Fruit fly (Drosophila melanogaster) whole organism, embryonic: ENCODE data around the gene Pgant2.
A peak's percentile ranks its signal among the peaks of the same experiment; 100 is the strongest.

ENCODE experiments used
- Abd-B ChIP-seq: fragments of 200-800 bp; sonication (Bioruptor generic); optimal IDR thresholded peaks from 2 replicates; lab custom pipeline; 2018; ENCODE audit warnings: missing biosample characterization, mild to moderate bottlenecking, missing genetic modification characterization, moderate library complexity
- B-H1 ChIP-seq: fragments of 200-800 bp; sonication (Bioruptor generic); IDR thresholded peaks from 3 replicates; pipeline ENCODE4 v1.3.6; 2022; ENCODE audit warnings: missing biosample characterization, missing genetic modification characterization
- CG10543 ChIP-seq: fragments of 200-800 bp; sonication (Bioruptor generic); optimal IDR thresholded peaks from 3 replicates; lab custom pipeline; 2017; ENCODE audit warnings: missing biosample characterization, mild to moderate bottlenecking, missing genetic modification characterization, moderate library complexity
- CG13424 ChIP-seq: fragments of 200-800 bp; sonication (Bioruptor generic); optimal IDR thresholded peaks from 2 replicates; lab custom pipeline; 2019; ENCODE audit warnings: missing biosample characterization, mild to moderate bottlenecking, missing genetic modification characterization, moderate library complexity
- CG14050 ChIP-seq: fragments of 200-800 bp; sonication (Bioruptor generic); IDR thresholded peaks from 3 replicates; pipeline ENCODE4 v1.3.6; 2022; ENCODE audit warnings: missing biosample characterization, missing genetic modification characterization
- CG1529 ChIP-seq: fragments of 200-800 bp; sonication (Bioruptor generic); optimal IDR thresholded peaks from 3 replicates; lab custom pipeline; 2018; ENCODE audit warnings: missing biosample characterization, missing genetic modification characterization
- CG1602 ChIP-seq: fragments of 200-800 bp; sonication (Bioruptor generic); optimal IDR thresholded peaks from 3 replicates; lab custom pipeline; 2016; ENCODE audit warnings: missing biosample characterization, missing genetic modification characterization
- CG17186 ChIP-seq: fragments of 200-800 bp; sonication (Bioruptor generic); optimal IDR thresholded peaks from 3 replicates; lab custom pipeline; 2017; ENCODE audit warnings: missing biosample characterization, missing genetic modification reagents, missing genetic modification characterization
- CG17359 ChIP-seq: fragments of 200-800 bp; sonication (Bioruptor generic); optimal IDR thresholded peaks from 3 replicates; lab custom pipeline; 2018; ENCODE audit warnings: missing biosample characterization, mild to moderate bottlenecking, missing genetic modification characterization, moderate library complexity
- CG17612 ChIP-seq: fragments of 200-800 bp; sonication (Bioruptor generic); IDR thresholded peaks from 2 replicates; pipeline ENCODE4 v1.3.6; 2022; ENCODE audit warnings: missing biosample characterization, missing genetic modification characterization
- CG17829 ChIP-seq: fragments of 200-800 bp; optimal IDR thresholded peaks from 2 replicates; lab custom pipeline; 2019; ENCODE audit warnings: missing biosample characterization, mild to moderate bottlenecking, missing genetic modification characterization, moderate library complexity
- CG31224 ChIP-seq: fragments of 200-800 bp; sonication (Bioruptor generic); IDR thresholded peaks from 2 replicates; pipeline ENCODE4 v1.3.6; 2022; ENCODE audit warnings: missing biosample characterization, missing genetic modification characterization
- CG31441 ChIP-seq: fragments of 200-800 bp; sonication (Bioruptor generic); IDR thresholded peaks from 2 replicates; pipeline ENCODE4 v1.3.6; 2022; ENCODE audit warnings: missing biosample characterization, missing genetic modification characterization
- CG3407 ChIP-seq: fragments of 200-800 bp; sonication (Bioruptor generic); optimal IDR thresholded peaks from 2 replicates; lab custom pipeline; 2018; ENCODE audit warnings: missing biosample characterization, mild to moderate bottlenecking, missing genetic modification characterization
- CG34422 ChIP-seq: fragments of 200-800 bp; sonication (Bioruptor generic); IDR thresholded peaks from 3 replicates; pipeline ENCODE4 v1.3.6; 2022; ENCODE audit warnings: missing biosample characterization, missing genetic modification characterization
- CG3995 ChIP-seq: fragments of 200-800 bp; sonication (Bioruptor generic); optimal IDR thresholded peaks from 3 replicates; lab custom pipeline; 2016; ENCODE audit warnings: missing biosample characterization, missing genetic modification characterization
- CG5953 ChIP-seq: fragments of 200-800 bp; sonication (Bioruptor generic); IDR thresholded peaks from 2 replicates; pipeline ENCODE4 v1.3.6; 2022; ENCODE audit warnings: missing biosample characterization, missing genetic modification characterization
- CG6175 ChIP-seq: fragments of 200-800 bp; sonication (Bioruptor generic); IDR thresholded peaks from 3 replicates; pipeline ENCODE4 v1.3.6; 2022; ENCODE audit warnings: missing biosample characterization, missing genetic modification characterization
- CG6254 ChIP-seq: fragments of 200-800 bp; sonication (Bioruptor generic); optimal IDR thresholded peaks from 3 replicates; lab custom pipeline; 2017; ENCODE audit warnings: mild to moderate bottlenecking, missing biosample characterization, missing genetic modification reagents, missing genetic modification characterization
- CG7271 ChIP-seq: fragments of 200-800 bp; sonication (Bioruptor generic); optimal IDR thresholded peaks from 2 replicates; lab custom pipeline; 2018; ENCODE audit warnings: missing biosample characterization, mild to moderate bottlenecking, missing genetic modification characterization, moderate library complexity
- CG8281 ChIP-seq: fragments of 200-800 bp; sonication (Bioruptor generic); optimal IDR thresholded peaks from 2 replicates; lab custom pipeline; 2018; ENCODE audit warnings: missing biosample characterization, mild to moderate bottlenecking, missing genetic modification characterization, moderate library complexity
- CG9609 ChIP-seq: fragments of 200-800 bp; sonication (Bioruptor generic); optimal IDR thresholded peaks from 3 replicates; lab custom pipeline; 2016; ENCODE audit warnings: missing biosample characterization, missing genetic modification characterization
- Doc2 ChIP-seq: fragments of 200-800 bp; sonication (Bioruptor generic); IDR thresholded peaks from 2 replicates; pipeline ENCODE4 v1.3.6; 2022; ENCODE audit warnings: missing biosample characterization, missing genetic modification characterization
- E2f1 ChIP-seq: fragments of 200-800 bp; sonication (Bioruptor generic); IDR thresholded peaks from 2 replicates; pipeline ENCODE4 v1.3.6; 2022; ENCODE audit warnings: missing biosample characterization, missing genetic modification characterization
- Fer2 ChIP-seq: fragments of 200-800 bp; sonication (Bioruptor generic); optimal IDR thresholded peaks from 2 replicates; lab custom pipeline; 2018; ENCODE audit warnings: missing biosample characterization, mild to moderate bottlenecking, missing genetic modification characterization, moderate library complexity
- Gug ChIP-seq: fragments of 200-800 bp; sonication (Bioruptor generic); IDR thresholded peaks from 4 replicates; pipeline ENCODE4 v1.3.6; 2022; ENCODE audit warnings: missing biosample characterization, missing genetic modification characterization
- HHEX ChIP-seq: fragments of 200-800 bp; sonication (Bioruptor generic); optimal IDR thresholded peaks from 3 replicates; lab custom pipeline; 2017; ENCODE audit warnings: missing biosample characterization, mild to moderate bottlenecking, missing genetic modification characterization, missing genetic modification reagents
- HLHmδ ChIP-seq: fragments of 200-800 bp; sonication (Bioruptor generic); optimal IDR thresholded peaks from 2 replicates; lab custom pipeline; 2018; ENCODE audit warnings: missing biosample characterization, mild to moderate bottlenecking, missing genetic modification characterization, moderate library complexity
- Med ChIP-seq: fragments of 200-800 bp; sonication (Bioruptor generic); peaks from one replicate; lab custom pipeline; 2016; ENCODE audit warnings: missing biosample characterization, missing genetic modification characterization, mild to moderate bottlenecking, inconsistent platforms, moderate library complexity
- Mrtf ChIP-seq: fragments of 200-800 bp; sonication (Bioruptor generic); IDR thresholded peaks from 3 replicates; pipeline ENCODE4 v1.3.6; 2022; ENCODE audit warnings: missing biosample characterization, missing genetic modification characterization
- Myb ChIP-seq: fragments of 200-800 bp; sonication (Bioruptor generic); optimal IDR thresholded peaks from 2 replicates; lab custom pipeline; 2016; ENCODE audit warnings: missing biosample characterization, missing genetic modification characterization
- Neu2 ChIP-seq: fragments of 200-800 bp; sonication (Bioruptor generic); optimal IDR thresholded peaks from 3 replicates; lab custom pipeline; 2016; ENCODE audit warnings: missing biosample characterization, missing genetic modification characterization, borderline replicate concordance
- PHDP ChIP-seq: fragments of 200-800 bp; sonication (Bioruptor generic); optimal IDR thresholded peaks from 3 replicates; lab custom pipeline; 2018; ENCODE audit warnings: missing biosample characterization, mild to moderate bottlenecking, missing genetic modification characterization, moderate library complexity
- Side ChIP-seq: fragments of 200-800 bp; sonication (Bioruptor generic); optimal IDR thresholded peaks from 2 replicates; lab custom pipeline; 2016; ENCODE audit warnings: missing biosample characterization, missing genetic modification characterization
- ap ChIP-seq: fragments of 200-800 bp; sonication (Bioruptor generic); IDR thresholded peaks from 2 replicates; pipeline ENCODE4 v1.3.6; 2022; ENCODE audit warnings: missing biosample characterization, missing genetic modification characterization
- bcd ChIP-seq: fragments of 200-800 bp; sonication (Bioruptor generic); optimal IDR thresholded peaks from 2 replicates; lab custom pipeline; 2017; ENCODE audit warnings: missing biosample characterization, mild to moderate bottlenecking, missing genetic modification characterization
- chm ChIP-seq: fragments of 200-800 bp; sonication (Bioruptor generic); IDR thresholded peaks from 2 replicates; pipeline ENCODE4 v1.3.6; 2022; ENCODE audit warnings: missing biosample characterization, missing genetic modification characterization
- crp ChIP-seq, 2 experiments: fragments of 200-800 bp; sonication (Bioruptor generic); optimal IDR thresholded peaks; 2 replicates in 1 of 2; 3 replicates in 1 of 2; lab custom pipeline; 2017; ENCODE audit warnings: missing biosample characterization in 2 of 2, missing genetic modification characterization in 2 of 2, mild to moderate bottlenecking in 1 of 2, moderate library complexity in 1 of 2
- danr ChIP-seq: fragments of 200-800 bp; sonication (Bioruptor generic); IDR thresholded peaks from 2 replicates; pipeline ENCODE4 v1.3.6; 2022; ENCODE audit warnings: missing biosample characterization, missing genetic modification characterization
- gsb ChIP-seq: fragments of 200-800 bp; sonication (Bioruptor generic); IDR thresholded peaks from 2 replicates; pipeline ENCODE4 v1.3.6; 2022; ENCODE audit warnings: missing biosample characterization, missing genetic modification characterization
- hb ChIP-seq: fragments of 200-800 bp; sonication (Bioruptor generic); IDR thresholded peaks from 3 replicates; pipeline ENCODE4 v1.3.6; 2022; ENCODE audit warnings: missing biosample characterization, missing genetic modification characterization; ENCODE audit not compliant: partially characterized antibody
- ken ChIP-seq: fragments of 200-800 bp; sonication (Bioruptor generic); IDR thresholded peaks from 3 replicates; pipeline ENCODE4 v1.3.6; 2022; ENCODE audit warnings: missing biosample characterization, missing genetic modification characterization
- lmd ChIP-seq: fragments of 200-800 bp; sonication (Bioruptor generic); IDR thresholded peaks from 2 replicates; pipeline ENCODE4 v1.3.6; 2022; ENCODE audit warnings: missing biosample characterization, missing genetic modification characterization
- phol ChIP-seq: fragments of 200-800 bp; sonication (Bioruptor generic); optimal IDR thresholded peaks from 3 replicates; lab custom pipeline; 2018; ENCODE audit warnings: missing biosample characterization, mild to moderate bottlenecking, missing genetic modification characterization, moderate library complexity
- pnt ChIP-seq: fragments of 200-800 bp; sonication (Bioruptor generic); optimal IDR thresholded peaks from 3 replicates; lab custom pipeline; 2016; ENCODE audit warnings: missing biosample characterization, missing genetic modification characterization
- prd ChIP-seq, 3 experiments: fragments of >200 bp in 2 of 3; fragments of 200-800 bp in 1 of 3; sonication (Bioruptor generic) in 1 of 3; optimal IDR thresholded peaks in 2 of 3; IDR thresholded peaks in 1 of 3; 2 replicates in 2 of 3; 3 replicates in 1 of 3; pipeline versions ENCODE4 v1.3.6 to Lab custom; 2017 to 2022; ENCODE audit warnings: missing biosample characterization in 1 of 3, missing genetic modification characterization in 1 of 3
- schlank ChIP-seq: fragments of 200-800 bp; sonication (Bioruptor generic); optimal IDR thresholded peaks from 2 replicates; lab custom pipeline; 2018; ENCODE audit warnings: missing biosample characterization, mild to moderate bottlenecking, missing genetic modification characterization
- unpg ChIP-seq: fragments of 200-800 bp; sonication (Bioruptor generic); optimal IDR thresholded peaks from 3 replicates; lab custom pipeline; 2018; ENCODE audit warnings: missing biosample characterization, mild to moderate bottlenecking, missing genetic modification characterization, moderate library complexity
- yki ChIP-seq: fragments of >200 bp; optimal IDR thresholded peaks from 3 replicates; lab custom pipeline; 2018
- zen ChIP-seq: fragments of 200-800 bp; sonication (Bioruptor generic); optimal IDR thresholded peaks from 3 replicates; lab custom pipeline; 2018; ENCODE audit warnings: missing biosample characterization, mild to moderate bottlenecking, missing genetic modification characterization, moderate library complexity

The Pgant2 gene

DNA sequence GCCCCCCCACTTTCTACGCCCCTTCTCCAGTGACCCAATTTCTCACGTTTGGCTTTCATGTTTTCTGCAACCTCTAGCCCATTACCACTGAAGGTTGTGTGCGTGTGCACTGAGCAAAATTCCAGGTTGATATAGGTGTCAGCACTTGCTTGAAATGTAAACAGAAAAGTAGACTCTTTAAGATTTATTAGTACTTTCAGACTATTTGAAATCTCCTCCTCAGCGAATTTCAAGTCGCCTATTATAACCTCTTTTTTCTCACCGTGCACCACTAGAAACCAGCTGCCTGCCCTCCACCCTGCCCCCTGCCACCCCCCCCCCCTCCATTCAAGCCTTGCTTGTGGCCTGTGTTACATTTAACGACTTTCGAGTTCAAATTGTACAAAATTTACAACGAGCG is 8.6 kb upstream of the Pgant2 start (continued):
- no peak for TF ChIP-seq prd (optimal IDR thresholded peaks at IDR 0.05; lab: Kevin White, UChicago)
- peak; percentile 76 for TF ChIP-seq prd (GFP tag; IDR thresholded peaks at IDR 0.05; lab: Robert Waterston, UW)
- peak; percentile 12 for TF ChIP-seq PHDP (tag; lab: Kevin White, UChicago)
- no peak for TF ChIP-seq CG8281 (tag; lab: Kevin White, UChicago)
- TF ChIP-seq danr (GFP tag; lab: Robert Waterston, UW) = 0 out of 2 replicates have a peak, but pooled peaks have one; percentile 24
- peak; percentile 38 for TF ChIP-seq CG17829
- no peak for TF ChIP-seq CG6175 (GFP tag; lab: Robert Waterston, UW)
- no peak for TF ChIP-seq CG10543 (GFP tag; lab: Kevin White, UChicago)
- peak; percentile 59 for TF ChIP-seq CG17359 (tag; lab: Kevin White, UChicago)
- peak; percentile 6 for TF ChIP-seq Side (GFP tag; lab: Kevin White, UChicago)
- TF ChIP-seq Mrtf (GFP tag; lab: Robert Waterston, UW) = peak; percentile 42; the same call in 1 of the 3 replicates
- TF ChIP-seq phol = peak; percentile 63
- TF ChIP-seq CG1529 (GFP tag; lab: Kevin White, UChicago) = no peak
- TF ChIP-seq chm (GFP tag; lab: Robert Waterston, UW) = peak; percentile 58; the same call in 1 of the 2 replicates
- no peak for TF ChIP-seq Fer2
- TF ChIP-seq CG31441 (GFP tag; lab: Robert Waterston, UW) = peak; percentile 56
- TF ChIP-seq CG9609 = peak; percentile 2
- TF ChIP-seq CG17612 (GFP tag; lab: Robert Waterston, UW) = no peak
- TF ChIP-seq hb (GFP tag; lab: Robert Waterston, UW) = no peak
- TF ChIP-seq zen (tag; lab: Kevin White, UChicago) = no peak
- TF ChIP-seq CG13424 = peak; percentile 39
- no peak for TF ChIP-seq crp (GFP tag; optimal IDR thresholded peaks at IDR 0.05; lab: Kevin White, UChicago)
- TF ChIP-seq yki (lab: Kevin White, UChicago) = no peak
- TF ChIP-seq CG14050 (GFP tag; lab: Robert Waterston, UW) = 0 out of 3 replicates have a peak, but pooled peaks have one; percentile 23
- TF ChIP-seq CG6254 (GFP tag; lab: Kevin White, UChicago) = peak; percentile 39
- no peak for TF ChIP-seq Myb
- TF ChIP-seq CG7271 = no peak
- no peak for TF ChIP-seq Neu2
- TF ChIP-seq CG31224 (GFP tag; lab: Robert Waterston, UW) = 0 out of 2 replicates have a peak, but pooled peaks have one; percentile 24
- TF ChIP-seq CG1602 (GFP tag; lab: Kevin White, UChicago) = peak; percentile 2
- peak; percentile 82 for TF ChIP-seq Med (GFP tag; lab: Kevin White, UChicago)
- TF ChIP-seq schlank (tag; lab: Kevin White, UChicago) = no peak
- TF ChIP-seq bcd (GFP tag; lab: Kevin White, UChicago) = peak; percentile 25
- TF ChIP-seq CG17186 (GFP tag; lab: Kevin White, UChicago) = no peak
- TF ChIP-seq lmd (GFP tag; lab: Robert Waterston, UW) = peak; percentile 66
- peak; percentile 33; the same call in 1 of the 2 replicates for TF ChIP-seq CG5953
- peak; percentile 13 for TF ChIP-seq pnt
- TF ChIP-seq unpg (GFP tag; lab: Kevin White, UChicago) = peak; percentile 42
- TF ChIP-seq E2f1 (GFP tag; lab: Robert Waterston, UW) = peak; percentile 39; the same call in 1 of the 2 replicates
- TF ChIP-seq HHEX (GFP tag; lab: Kevin White, UChicago) = no peak
- no peak for TF ChIP-seq CG3995 (GFP tag; lab: Kevin White, UChicago)
- TF ChIP-seq Gug (GFP tag; lab: Robert Waterston, UW) = peak; percentile 35; the same call in 2 of the 4 replicates
- peak; percentile 35; the same call in 1 of the 2 replicates for TF ChIP-seq ap (GFP tag; lab: Robert Waterston, UW)
- peak; percentile 22 for TF ChIP-seq CG3407 (GFP tag; lab: Kevin White, UChicago)
- TF ChIP-seq gsb = no peak
- TF ChIP-seq HLHmδ (GFP tag; lab: Kevin White, UChicago) = no peak
- peak; percentile 33; the same call in 2 of the 3 replicates for TF ChIP-seq CG34422 (GFP tag; lab: Robert Waterston, UW)
- TF ChIP-seq Abd-B (GFP tag; lab: Kevin White, UChicago) = peak; percentile 54
- TF ChIP-seq B-H1 (GFP tag; lab: Robert Waterston, UW) = no peak
- peak; percentile 51; the same call in 1 of the 3 replicates for TF ChIP-seq ken
- TF ChIP-seq Doc2 (GFP tag; lab: Robert Waterston, UW) = no peak
